Worm (Caenorhabditis elegans) whole organism, late embryonic: Measurements from ENCODE around the gene nhr-152.

Experiments
- C08G9.2 ChIP-seq: sonication (generic microtip); optimal IDR thresholded peaks from 2 replicates; lab custom pipeline; 2016; ENCODE audit warnings: mild to moderate bottlenecking, missing genetic modification characterization, moderate library complexity, missing compliant biosample characterization
- C38D4.7 ChIP-seq: fragments of 200-800 bp; sonication (Bioruptor generic); optimal IDR thresholded peaks from 2 replicates; lab custom pipeline; 2018; ENCODE audit warnings: mild to moderate bottlenecking, missing genetic modification characterization, moderate library complexity, missing compliant biosample characterization
- K02D7.2 ChIP-seq: sonication (generic microtip); optimal IDR thresholded peaks from 2 replicates; lab custom pipeline; 2017; ENCODE audit warnings: mild to moderate bottlenecking, missing genetic modification characterization, missing compliant biosample characterization
- Y22D7AL.16 ChIP-seq: sonication (generic microtip); optimal IDR thresholded peaks from 2 replicates; lab custom pipeline; 2016; ENCODE audit warnings: missing genetic modification characterization, missing compliant biosample characterization
- ahr-1 ChIP-seq: sonication (generic microtip); optimal IDR thresholded peaks from 2 replicates; lab custom pipeline; 2016; ENCODE audit warnings: missing genetic modification characterization, missing compliant biosample characterization
- ama-1 ChIP-seq: fragments of 150-350 bp; optimal IDR thresholded peaks from 2 replicates; lab custom pipeline; 2014
- ceh-14 ChIP-seq: sonication (generic microtip); optimal IDR thresholded peaks from 2 replicates; lab custom pipeline; 2016; ENCODE audit warnings: missing genotype, missing genetic modification characterization, missing compliant biosample characterization
- ceh-18 ChIP-seq: sonication (generic microtip); optimal IDR thresholded peaks from 2 replicates; lab custom pipeline; 2016; ENCODE audit warnings: missing genetic modification characterization, missing compliant biosample characterization
- ceh-2 ChIP-seq: sonication (generic microtip); optimal IDR thresholded peaks from 2 replicates; lab custom pipeline; 2016; ENCODE audit warnings: missing genotype, missing genetic modification characterization, missing compliant biosample characterization
- ceh-22 ChIP-seq: sonication (generic microtip); optimal IDR thresholded peaks from 2 replicates; lab custom pipeline; 2017; ENCODE audit warnings: missing biosample characterization, missing genetic modification characterization
- ceh-24 ChIP-seq: sonication (generic microtip); optimal IDR thresholded peaks from 2 replicates; lab custom pipeline; 2016; ENCODE audit warnings: mild to moderate bottlenecking, missing genetic modification characterization, missing compliant biosample characterization
- ceh-30 ChIP-seq: fragments of 150-350 bp; optimal IDR thresholded peaks from 2 replicates; lab custom pipeline; 2014; ENCODE audit warnings: missing biosample characterization, missing genetic modification characterization
- ceh-31 ChIP-seq: sonication (generic microtip); optimal IDR thresholded peaks from 2 replicates; lab custom pipeline; 2016; ENCODE audit warnings: missing genetic modification characterization, missing compliant biosample characterization
- ceh-45 ChIP-seq: fragments of 200-800 bp; sonication (Bioruptor generic); IDR thresholded peaks from 2 replicates; pipeline ENCODE4 v1.3.6; 2022; ENCODE audit warnings: missing genetic modification reagents, missing genetic modification characterization, missing compliant biosample characterization
- ceh-9 ChIP-seq: sonication (generic microtip); optimal IDR thresholded peaks from 2 replicates; lab custom pipeline; 2016; ENCODE audit warnings: mild to moderate bottlenecking, missing genetic modification characterization, inconsistent platforms, missing compliant biosample characterization
- che-1 ChIP-seq: sonication (generic microtip); optimal IDR thresholded peaks from 2 replicates; lab custom pipeline; 2016; ENCODE audit warnings: mild to moderate bottlenecking, missing genetic modification characterization, missing compliant biosample characterization
- dmd-4 ChIP-seq: sonication (generic microtip); optimal IDR thresholded peaks from 2 replicates; lab custom pipeline; 2016; ENCODE audit warnings: borderline replicate concordance, missing genetic modification characterization, missing compliant biosample characterization
- dve-1 ChIP-seq: sonication (generic microtip); optimal IDR thresholded peaks from 2 replicates; lab custom pipeline; 2017; ENCODE audit warnings: antibody characterized with exemption, mild to moderate bottlenecking, missing genetic modification characterization, missing compliant biosample characterization
- elt-2 ChIP-seq: sonication (generic microtip); optimal IDR thresholded peaks from 2 replicates; lab custom pipeline; 2016; ENCODE audit warnings: missing genetic modification reagents, missing genetic modification characterization, missing compliant biosample characterization
- elt-4 ChIP-seq: sonication (generic microtip); optimal IDR thresholded peaks from 2 replicates; lab custom pipeline; 2016; ENCODE audit warnings: missing genetic modification characterization, missing compliant biosample characterization
- ets-4 ChIP-seq: sonication (generic microtip); optimal IDR thresholded peaks from 2 replicates; lab custom pipeline; 2016; ENCODE audit warnings: missing genetic modification characterization, missing compliant biosample characterization
- fax-1 ChIP-seq: sonication (generic microtip); optimal IDR thresholded peaks from 2 replicates; lab custom pipeline; 2016; ENCODE audit warnings: missing genotype, missing genetic modification characterization, missing compliant biosample characterization
- fkh-10 ChIP-seq: fragments of 150-350 bp; optimal IDR thresholded peaks from 2 replicates; lab custom pipeline; 2014; ENCODE audit warnings: missing biosample characterization, missing genetic modification reagents, missing genetic modification characterization
- fkh-6 ChIP-seq: sonication (generic microtip); optimal IDR thresholded peaks from 2 replicates; lab custom pipeline; 2016; ENCODE audit warnings: missing genetic modification characterization, missing compliant biosample characterization
- gmeb-2 ChIP-seq: sonication (generic microtip); optimal IDR thresholded peaks from 2 replicates; lab custom pipeline; 2016; ENCODE audit warnings: missing genetic modification characterization, inconsistent platforms, missing compliant biosample characterization
- hlh-15 ChIP-seq: sonication (generic microtip); optimal IDR thresholded peaks from 2 replicates; lab custom pipeline; 2016; ENCODE audit warnings: missing genetic modification characterization, missing compliant biosample characterization
- hlh-30 ChIP-seq: sonication (generic microtip); optimal IDR thresholded peaks from 2 replicates; lab custom pipeline; 2017; ENCODE audit warnings: antibody characterized with exemption, missing genetic modification characterization, missing compliant biosample characterization; ENCODE audit not compliant: insufficient read depth
- hlh-6 ChIP-seq: sonication (generic microtip); optimal IDR thresholded peaks from 2 replicates; lab custom pipeline; 2016; ENCODE audit warnings: missing genotype, missing genetic modification characterization, missing compliant biosample characterization
- hlh-8 ChIP-seq: sonication (generic microtip); optimal IDR thresholded peaks from 2 replicates; lab custom pipeline; 2016; ENCODE audit warnings: missing genotype, missing genetic modification characterization, missing compliant biosample characterization
- lim-6 ChIP-seq: sonication (generic microtip); optimal IDR thresholded peaks from 2 replicates; lab custom pipeline; 2016; ENCODE audit warnings: missing genetic modification characterization, missing compliant biosample characterization
- lin-11 ChIP-seq: fragments of 200-800 bp; sonication (Bioruptor generic); optimal IDR thresholded peaks from 2 replicates; lab custom pipeline; 2018; ENCODE audit warnings: mild to moderate bottlenecking, missing genetic modification characterization, missing compliant biosample characterization
- madf-2 ChIP-seq: sonication (generic microtip); optimal IDR thresholded peaks from 2 replicates; lab custom pipeline; 2017; ENCODE audit warnings: missing genetic modification characterization, missing compliant biosample characterization
- nfya-1 ChIP-seq: sonication (generic microtip); optimal IDR thresholded peaks from 2 replicates; lab custom pipeline; 2017; ENCODE audit warnings: missing genetic modification characterization, mild to moderate bottlenecking, missing compliant biosample characterization, antibody characterized with exemption, moderate library complexity
- nhr-11 ChIP-seq: fragments of 150-350 bp; optimal IDR thresholded peaks from 2 replicates; lab custom pipeline; 2014; ENCODE audit warnings: missing biosample characterization, missing genetic modification characterization
- nhr-232 ChIP-seq: sonication (generic microtip); optimal IDR thresholded peaks from 2 replicates; lab custom pipeline; 2016; ENCODE audit warnings: missing genetic modification characterization, missing compliant biosample characterization
- npax-4 ChIP-seq: sonication (generic microtip); optimal IDR thresholded peaks from 2 replicates; lab custom pipeline; 2016; ENCODE audit warnings: missing genetic modification characterization, missing compliant biosample characterization
- odd-2 ChIP-seq: sonication (generic microtip); optimal IDR thresholded peaks from 2 replicates; lab custom pipeline; 2017; ENCODE audit warnings: antibody characterized with exemption, mild to moderate bottlenecking, missing genetic modification characterization, missing compliant biosample characterization
- pat-9 ChIP-seq: fragments of 200-800 bp; sonication (Bioruptor generic); optimal IDR thresholded peaks from 2 replicates; lab custom pipeline; 2018; ENCODE audit warnings: mild to moderate bottlenecking, missing genetic modification characterization, moderate library complexity, missing compliant biosample characterization
- pax-1 ChIP-seq: fragments of 150-350 bp; optimal IDR thresholded peaks from 2 replicates; lab custom pipeline; 2014; ENCODE audit warnings: missing biosample characterization, missing genetic modification characterization
- pros-1 ChIP-seq: fragments of 150-350 bp; optimal IDR thresholded peaks from 2 replicates; lab custom pipeline; 2014; ENCODE audit warnings: missing biosample characterization, missing genetic modification reagents, missing genetic modification characterization
- rnt-1 ChIP-seq: sonication (generic microtip); optimal IDR thresholded peaks from 2 replicates; lab custom pipeline; 2016; ENCODE audit warnings: missing genetic modification characterization, missing compliant biosample characterization
- sdc-2 ChIP-seq: sonication (generic microtip); optimal IDR thresholded peaks from 2 replicates; lab custom pipeline; 2016; ENCODE audit warnings: missing genotype, missing genetic modification characterization, missing compliant biosample characterization
- sox-2 ChIP-seq: fragments of 200-800 bp; sonication (Bioruptor generic); IDR thresholded peaks from 2 replicates; pipeline ENCODE4 v1.3.6; 2022; ENCODE audit warnings: missing genetic modification reagents, missing genetic modification characterization, missing compliant biosample characterization
- sox-4 ChIP-seq: sonication (generic microtip); optimal IDR thresholded peaks from 2 replicates; lab custom pipeline; 2017; ENCODE audit warnings: mild to moderate bottlenecking, missing genetic modification characterization, inconsistent platforms, missing compliant biosample characterization
- syd-9 ChIP-seq: sonication (generic microtip); optimal IDR thresholded peaks from 2 replicates; lab custom pipeline; 2016; ENCODE audit warnings: mild to moderate bottlenecking, missing genetic modification characterization, moderate library complexity, missing compliant biosample characterization
- tbx-2 ChIP-seq: sonication (generic microtip); optimal IDR thresholded peaks from 2 replicates; lab custom pipeline; 2016; ENCODE audit warnings: missing genetic modification characterization, missing compliant biosample characterization
- tbx-7 ChIP-seq: sonication (generic microtip); optimal IDR thresholded peaks from 2 replicates; lab custom pipeline; 2016; ENCODE audit warnings: missing genotype, missing genetic modification characterization, missing compliant biosample characterization
- ttx-3 ChIP-seq: sonication (generic microtip); optimal IDR thresholded peaks from 2 replicates; lab custom pipeline; 2016; ENCODE audit warnings: missing genetic modification reagents, missing genetic modification characterization, missing compliant biosample characterization
- unc-55 ChIP-seq: sonication (generic microtip); optimal IDR thresholded peaks from 2 replicates; lab custom pipeline; 2017; ENCODE audit warnings: missing biosample characterization, missing genetic modification reagents, missing genetic modification characterization
- zip-5 ChIP-seq: sonication (generic microtip); optimal IDR thresholded peaks from 2 replicates; lab custom pipeline; 2016; ENCODE audit warnings: missing genetic modification characterization, missing compliant biosample characterization

nhr-152 gene

DNA sequence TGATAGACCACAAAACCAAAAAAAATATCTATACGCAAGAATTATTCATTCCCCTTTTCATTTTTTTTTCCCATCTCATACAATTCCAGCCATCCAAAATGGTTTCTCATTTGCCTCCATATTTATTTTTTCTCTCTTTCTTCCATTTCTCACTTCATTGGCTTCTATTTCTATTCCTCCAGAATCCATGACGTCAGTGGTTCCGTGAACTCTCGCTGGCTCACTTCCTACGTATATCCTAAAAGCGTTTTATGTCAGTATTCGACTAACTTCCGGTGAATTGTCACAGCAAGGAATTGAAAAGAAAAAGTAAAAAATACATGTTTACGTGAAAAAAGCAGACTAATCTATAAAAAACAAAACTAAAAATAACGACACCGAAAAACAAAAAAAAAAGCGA lies 40.8 kb downstream of the nhr-152 start:
- no peak for TF ChIP-seq syd-9 (tag; lab: Kevin White, UChicago)
- no peak for TF ChIP-seq hlh-30
- no peak for TF ChIP-seq fkh-6 (tag; lab: Kevin White, UChicago)
- TF ChIP-seq madf-2 (tag; lab: Kevin White, UChicago): no peak
- TF ChIP-seq pros-1 (tag; lab: Kevin White, UChicago): no peak
- no peak for TF ChIP-seq pax-1 (tag; lab: Kevin White, UChicago)
- TF ChIP-seq sox-2: no peak
- TF ChIP-seq nhr-232 (tag; lab: Kevin White, UChicago): no peak
- no peak for TF ChIP-seq odd-2 (tag; lab: Kevin White, UChicago)
- TF ChIP-seq ceh-30: no peak
- TF ChIP-seq ets-4 (tag; lab: Kevin White, UChicago): no peak
- TF ChIP-seq ceh-24 (tag; lab: Kevin White, UChicago): no peak
- no peak for TF ChIP-seq fax-1
- no peak for TF ChIP-seq ceh-9

- peak; percentile 97 for TF ChIP-seq ceh-18
- TF ChIP-seq ceh-14: peak; percentile 92
- TF ChIP-seq hlh-6: no peak
- peak; percentile 87 for TF ChIP-seq lim-6 (tag; lab: Kevin White, UChicago)
- no peak for TF ChIP-seq sdc-2 (tag; lab: Kevin White, UChicago)
- TF ChIP-seq gmeb-2 (tag; lab: Kevin White, UChicago): no peak
- TF ChIP-seq fkh-10 (GFP tag; lab: Kevin White, UChicago): no peak
- no peak for TF ChIP-seq C38D4.7 (GFP tag; lab: Kevin White, UChicago)
- no peak for TF ChIP-seq nhr-11 (tag; lab: Kevin White, UChicago)
- no peak for TF ChIP-seq sox-2
- no peak for TF ChIP-seq ceh-45 (GFP tag; lab: Robert Waterston, UW)
- no peak for TF ChIP-seq sox-4
- no peak for TF ChIP-seq pax-1 (tag; lab: Kevin White, UChicago)
- no peak for TF ChIP-seq ttx-3 (tag; lab: Kevin White, UChicago)
- no peak for TF ChIP-seq ceh-24 (tag; lab: Kevin White, UChicago)
- no peak for TF ChIP-seq fax-1
- peak; percentile 57 for TF ChIP-seq tbx-2 (tag; lab: Kevin White, UChicago)
- TF ChIP-seq syd-9 (tag; lab: Kevin White, UChicago): peak; percentile 58
- TF ChIP-seq nfya-1 (tag; lab: Kevin White, UChicago): peak; percentile 82
- TF ChIP-seq tbx-7 (tag; lab: Kevin White, UChicago): no peak
- TF ChIP-seq ceh-2: peak; percentile 0
- no peak for TF ChIP-seq lin-11 (tag; lab: Kevin White, UChicago)
- no peak for TF ChIP-seq npax-4 (tag; lab: Kevin White, UChicago)
- no peak for TF ChIP-seq ets-4 (tag; lab: Kevin White, UChicago)
- peak; percentile 20 for TF ChIP-seq unc-55
- TF ChIP-seq ama-1 (lab: Kevin White, UChicago): no peak
- TF ChIP-seq dve-1 (tag; lab: Kevin White, UChicago): peak; percentile 32
- no peak for TF ChIP-seq pros-1 (tag; lab: Kevin White, UChicago)
- no peak for TF ChIP-seq Y22D7AL.16 (tag; lab: Kevin White, UChicago)
- no peak for TF ChIP-seq che-1 (tag; lab: Kevin White, UChicago)
- no peak for TF ChIP-seq ahr-1 (tag; lab: Kevin White, UChicago)
- TF ChIP-seq zip-5 (tag; lab: Kevin White, UChicago): no peak
- TF ChIP-seq C08G9.2 (tag; lab: Kevin White, UChicago): no peak
- no peak for TF ChIP-seq hlh-15 (tag; lab: Kevin White, UChicago)
- TF ChIP-seq ceh-31 (tag; lab: Kevin White, UChicago): peak; percentile 77
- TF ChIP-seq fkh-6 (tag; lab: Kevin White, UChicago): no peak
- no peak for TF ChIP-seq elt-2 (tag; lab: Kevin White, UChicago)
- TF ChIP-seq hlh-8: peak; percentile 31
- TF ChIP-seq elt-4: no peak
- TF ChIP-seq rnt-1: peak; percentile 53
- TF ChIP-seq ceh-22 (tag; lab: Kevin White, UChicago): no peak
- TF ChIP-seq nhr-232 (tag; lab: Kevin White, UChicago): no peak
- no peak for TF ChIP-seq pat-9 (tag; lab: Kevin White, UChicago)
- TF ChIP-seq ceh-30: no peak
- TF ChIP-seq dmd-4 (tag; lab: Kevin White, UChicago): peak; percentile 17
- TF ChIP-seq odd-2 (tag; lab: Kevin White, UChicago): no peak
- TF ChIP-seq K02D7.2 (tag; lab: Kevin White, UChicago): no peak
Observed at ce11 chrV:7728003-7728678, 42.0 kb downstream of the nhr-152 start.
